Fruit fly (Drosophila melanogaster) whole organism, embryonic: ENCODE measurements around the gene CG46465.

Experiments
- Abd-B ChIP-seq: fragments of 200-800 bp; sonication (Bioruptor generic); optimal IDR thresholded peaks from 2 replicates; lab custom pipeline; 2018; ENCODE audit warnings: missing biosample characterization, mild to moderate bottlenecking, missing genetic modification characterization, moderate library complexity
- Adf1 ChIP-seq: fragments of 200-800 bp; sonication (Bioruptor generic); IDR thresholded peaks from 2 replicates; pipeline ENCODE4 v1.3.6; 2022; ENCODE audit warnings: missing biosample characterization, missing genetic modification characterization
- Aef1 ChIP-seq: fragments of 200-800 bp; sonication (Bioruptor generic); IDR thresholded peaks from 3 replicates; pipeline ENCODE4 v1.3.6; 2022; ENCODE audit warnings: missing biosample characterization, missing genetic modification characterization
- Antp ChIP-seq: fragments of 200-800 bp; sonication (Bioruptor generic); optimal IDR thresholded peaks from 3 replicates; lab custom pipeline; 2016; ENCODE audit warnings: missing biosample characterization, missing genetic modification characterization
- Asciz ChIP-seq: fragments of 200-800 bp; sonication (Bioruptor generic); optimal IDR thresholded peaks from 2 replicates; lab custom pipeline; 2017; ENCODE audit warnings: missing biosample characterization, mild to moderate bottlenecking, missing genetic modification characterization, missing genetic modification reagents
- Atf6 ChIP-seq: fragments of 200-800 bp; sonication (Bioruptor generic); IDR thresholded peaks from 2 replicates; pipeline ENCODE4 v1.3.6; 2022; ENCODE audit warnings: missing biosample characterization, missing genetic modification characterization
- BEAF-32 ChIP-seq: fragments of 200-800 bp; sonication (Bioruptor generic); optimal IDR thresholded peaks from 3 replicates; lab custom pipeline; 2017; ENCODE audit warnings: missing biosample characterization, missing genetic modification characterization, mild to moderate bottlenecking, moderate library complexity, missing genetic modification reagents
- CG11085 ChIP-seq: fragments of 200-800 bp; sonication (Bioruptor generic); IDR thresholded peaks from 2 replicates; pipeline ENCODE4 v1.3.6; 2022; ENCODE audit warnings: missing biosample characterization, missing genetic modification characterization
- CG14710 ChIP-seq: fragments of 200-800 bp; sonication (Bioruptor generic); optimal IDR thresholded peaks from 3 replicates; lab custom pipeline; 2019; ENCODE audit warnings: missing biosample characterization, mild to moderate bottlenecking, missing genetic modification characterization, moderate library complexity
- CG17328 ChIP-seq: fragments of 200-800 bp; sonication (Bioruptor generic); IDR thresholded peaks from 2 replicates; pipeline ENCODE4 v1.3.6; 2022; ENCODE audit warnings: missing biosample characterization, missing genetic modification characterization
- CG18262 ChIP-seq: fragments of 200-800 bp; optimal IDR thresholded peaks from 3 replicates; lab custom pipeline; 2019; ENCODE audit warnings: missing biosample characterization, mild to moderate bottlenecking, missing genetic modification characterization, moderate library complexity
- CG31224 ChIP-seq: fragments of 200-800 bp; sonication (Bioruptor generic); IDR thresholded peaks from 2 replicates; pipeline ENCODE4 v1.3.6; 2022; ENCODE audit warnings: missing biosample characterization, missing genetic modification characterization
- CG32772 ChIP-seq: fragments of 200-800 bp; sonication (Bioruptor generic); IDR thresholded peaks from 2 replicates; pipeline ENCODE4 v1.3.6; 2022; ENCODE audit warnings: missing biosample characterization, missing genetic modification characterization
- CG4360 ChIP-seq: fragments of 200-800 bp; sonication (Bioruptor generic); IDR thresholded peaks from 2 replicates; pipeline ENCODE4 v1.3.6; 2022; ENCODE audit warnings: missing biosample characterization, missing genetic modification characterization
- CG4424 ChIP-seq: fragments of 200-800 bp; sonication (Bioruptor generic); optimal IDR thresholded peaks from 3 replicates; lab custom pipeline; 2016; ENCODE audit warnings: missing biosample characterization, missing genetic modification characterization
- CG6254 ChIP-seq: fragments of 200-800 bp; sonication (Bioruptor generic); optimal IDR thresholded peaks from 3 replicates; lab custom pipeline; 2017; ENCODE audit warnings: mild to moderate bottlenecking, missing biosample characterization, missing genetic modification reagents, missing genetic modification characterization
- CG9797 ChIP-seq: fragments of 200-800 bp; sonication (Bioruptor generic); optimal IDR thresholded peaks from 3 replicates; lab custom pipeline; 2018; ENCODE audit warnings: missing biosample characterization, mild to moderate bottlenecking, missing genetic modification characterization
- CG9932 ChIP-seq: fragments of 200-800 bp; sonication (Bioruptor generic); IDR thresholded peaks from 2 replicates; pipeline ENCODE4 v1.3.6; 2022; ENCODE audit warnings: missing biosample characterization, missing genetic modification characterization
- Camta ChIP-seq: fragments of 200-800 bp; sonication (Bioruptor generic); optimal IDR thresholded peaks from 2 replicates; lab custom pipeline; 2016; ENCODE audit warnings: missing biosample characterization, missing genetic modification characterization
- D ChIP-seq, 2 experiments: fragments of 200-800 bp in 1 of 2; fragments of >200 bp in 1 of 2; sonication (Bioruptor generic) in 1 of 2; optimal IDR thresholded peaks; 2 replicates in 1 of 2; 3 replicates in 1 of 2; lab custom pipeline; 2017; ENCODE audit warnings: mild to moderate bottlenecking in 1 of 2, missing biosample characterization in 1 of 2, missing genetic modification characterization in 1 of 2, missing genetic modification reagents in 1 of 2
- Doc2 ChIP-seq: fragments of 200-800 bp; sonication (Bioruptor generic); IDR thresholded peaks from 2 replicates; pipeline ENCODE4 v1.3.6; 2022; ENCODE audit warnings: missing biosample characterization, missing genetic modification characterization
- H2.0 ChIP-seq: fragments of 200-800 bp; sonication (Bioruptor generic); IDR thresholded peaks from 2 replicates; pipeline ENCODE4 v1.3.6; 2022; ENCODE audit warnings: missing biosample characterization, missing genetic modification characterization
- Hey ChIP-seq: fragments of 200-800 bp; sonication (Bioruptor generic); optimal IDR thresholded peaks from 3 replicates; lab custom pipeline; 2018; ENCODE audit warnings: missing biosample characterization, mild to moderate bottlenecking, missing genetic modification characterization
- Hr39 ChIP-seq: fragments of >200 bp; optimal IDR thresholded peaks from 2 replicates; lab custom pipeline; 2017
- Mrtf ChIP-seq: fragments of 200-800 bp; sonication (Bioruptor generic); IDR thresholded peaks from 3 replicates; pipeline ENCODE4 v1.3.6; 2022; ENCODE audit warnings: missing biosample characterization, missing genetic modification characterization
- Optix ChIP-seq: fragments of 200-800 bp; sonication (Bioruptor generic); IDR thresholded peaks from 3 replicates; pipeline ENCODE4 v1.3.6; 2022; ENCODE audit warnings: missing biosample characterization, missing genetic modification characterization
- Sox102F ChIP-seq: fragments of 200-800 bp; sonication (Bioruptor generic); optimal IDR thresholded peaks from 2 replicates; lab custom pipeline; 2018; ENCODE audit warnings: missing biosample characterization, mild to moderate bottlenecking, missing genetic modification characterization, moderate library complexity
- Sry-δ ChIP-seq: fragments of 200-800 bp; sonication (Bioruptor generic); optimal IDR thresholded peaks from 2 replicates; lab custom pipeline; 2016; ENCODE audit warnings: missing biosample characterization, missing genetic modification characterization
- Taf1 ChIP-seq: fragments of 200-800 bp; sonication (Bioruptor generic); IDR thresholded peaks from 2 replicates; pipeline ENCODE4 v1.3.6; 2022; ENCODE audit warnings: missing biosample characterization, missing genetic modification characterization
- amos ChIP-seq: fragments of 200-800 bp; sonication (Bioruptor generic); IDR thresholded peaks from 2 replicates; pipeline ENCODE4 v1.3.6; 2022; ENCODE audit warnings: missing biosample characterization, missing genetic modification characterization; ENCODE audit not compliant: partially characterized antibody
- az2 ChIP-seq: fragments of 200-800 bp; sonication (Bioruptor generic); optimal IDR thresholded peaks from 3 replicates; lab custom pipeline; 2016; ENCODE audit warnings: missing biosample characterization, missing genetic modification characterization
- cad ChIP-seq: fragments of >200 bp; optimal IDR thresholded peaks from 2 replicates; lab custom pipeline; 2017; ENCODE audit warnings: missing biosample characterization, missing genetic modification characterization
- ftz-f1 ChIP-seq: fragments of 200-800 bp; sonication (Bioruptor generic); optimal IDR thresholded peaks from 2 replicates; lab custom pipeline; 2016; ENCODE audit warnings: missing biosample characterization, missing genetic modification characterization
- fu2 ChIP-seq: fragments of 200-800 bp; sonication (Bioruptor generic); optimal IDR thresholded peaks from 2 replicates; lab custom pipeline; 2016; ENCODE audit warnings: missing biosample characterization, missing genetic modification characterization
- ken ChIP-seq: fragments of 200-800 bp; sonication (Bioruptor generic); IDR thresholded peaks from 3 replicates; pipeline ENCODE4 v1.3.6; 2022; ENCODE audit warnings: missing biosample characterization, missing genetic modification characterization
- knrl ChIP-seq: fragments of 200-800 bp; sonication (Bioruptor generic); IDR thresholded peaks from 3 replicates; pipeline ENCODE4 v1.3.6; 2022; ENCODE audit warnings: missing biosample characterization, missing genetic modification characterization; ENCODE audit not compliant: partially characterized antibody
- nmo ChIP-seq: fragments of 200-800 bp; sonication (Bioruptor generic); optimal IDR thresholded peaks from 2 replicates; lab custom pipeline; 2018; ENCODE audit warnings: missing biosample characterization, mild to moderate bottlenecking, missing genetic modification characterization, moderate library complexity
- oc ChIP-seq: fragments of 200-800 bp; sonication (Bioruptor generic); optimal IDR thresholded peaks from 2 replicates; lab custom pipeline; 2018; ENCODE audit warnings: missing biosample characterization, mild to moderate bottlenecking, missing genetic modification characterization, moderate library complexity
- psq ChIP-seq: fragments of 200-800 bp; sonication (Bioruptor generic); optimal IDR thresholded peaks from 2 replicates; lab custom pipeline; 2017; ENCODE audit warnings: missing biosample characterization, missing genetic modification characterization
- ranshi ChIP-seq: fragments of 200-800 bp; sonication (Bioruptor generic); IDR thresholded peaks from 2 replicates; pipeline ENCODE4 v1.3.6; 2022; ENCODE audit warnings: missing biosample characterization, missing genetic modification characterization
- sd ChIP-seq: fragments of 200-800 bp; sonication (Bioruptor generic); optimal IDR thresholded peaks from 3 replicates; lab custom pipeline; 2018; ENCODE audit warnings: missing biosample characterization, mild to moderate bottlenecking, missing genetic modification characterization, moderate library complexity
- slp2 ChIP-seq: fragments of 200-800 bp; sonication (Bioruptor generic); optimal IDR thresholded peaks from 2 replicates; lab custom pipeline; 2016; ENCODE audit warnings: missing biosample characterization, missing genetic modification characterization
- stc ChIP-seq: fragments of 200-800 bp; sonication (Bioruptor generic); IDR thresholded peaks from 2 replicates; pipeline ENCODE4 v1.3.6; 2022; ENCODE audit warnings: missing biosample characterization, missing genetic modification characterization
- tx ChIP-seq: fragments of 200-800 bp; sonication (Bioruptor generic); optimal IDR thresholded peaks from 2 replicates; lab custom pipeline; 2016; ENCODE audit warnings: missing biosample characterization, missing genetic modification characterization
- unpg ChIP-seq: fragments of 200-800 bp; sonication (Bioruptor generic); optimal IDR thresholded peaks from 3 replicates; lab custom pipeline; 2018; ENCODE audit warnings: missing biosample characterization, mild to moderate bottlenecking, missing genetic modification characterization, moderate library complexity
- usp ChIP-seq: fragments of >200 bp; optimal IDR thresholded peaks from 2 replicates; lab custom pipeline; 2017; ENCODE audit warnings: missing biosample characterization, missing genetic modification characterization
- vfl ChIP-seq: fragments of 200-800 bp; sonication (Bioruptor generic); optimal IDR thresholded peaks from 2 replicates; lab custom pipeline; 2016; ENCODE audit warnings: missing biosample characterization, missing genetic modification characterization
- vnd ChIP-seq: fragments of 200-800 bp; sonication (Bioruptor generic); IDR thresholded peaks from 3 replicates; pipeline ENCODE4 v1.3.6; 2022; ENCODE audit warnings: missing biosample characterization, missing genetic modification characterization; ENCODE audit not compliant: partially characterized antibody
- zen2 ChIP-seq: fragments of 200-800 bp; sonication (Bioruptor generic); IDR thresholded peaks from 3 replicates; pipeline ENCODE4 v1.3.6; 2022; ENCODE audit warnings: missing biosample characterization, missing genetic modification characterization; ENCODE audit not compliant: partially characterized antibody
- zfh1 ChIP-seq: fragments of 200-800 bp; sonication (Bioruptor generic); IDR thresholded peaks from 3 replicates; pipeline ENCODE4 v1.3.6; 2022; ENCODE audit warnings: missing biosample characterization, missing genetic modification characterization

CG46465 gene

dm6 chr2L:18946636-18947514, 45.4 kb upstream of the CG46465 start (continued):
- TF ChIP-seq Sox102F (GFP tag; lab: Kevin White, UChicago) (peak; percentile 43), cad (GFP tag; lab: Kevin White, UChicago) (no peak), D (optimal IDR thresholded peaks at IDR 0.05; lab: Kevin White, UChicago) (no peak), D (GFP tag; optimal IDR thresholded peaks at IDR 0.05; lab: Kevin White, UChicago) (no peak), az2 (GFP tag; lab: Kevin White, UChicago) (no peak), sd (no peak), Adf1 (GFP tag; lab: Robert Waterston, UW) (no peak), ftz-f1 (GFP tag; lab: Kevin White, UChicago) (no peak), zfh1 (GFP tag; lab: Robert Waterston, UW) (0 out of 3 replicates have a peak, but pooled peaks have one; percentile 38), oc (no peak), Mrtf (GFP tag; lab: Robert Waterston, UW) (no peak), Doc2 (GFP tag; lab: Robert Waterston, UW) (no peak), slp2 (GFP tag; lab: Kevin White, UChicago) (no peak), CG18262 (peak; percentile 80), usp (no peak), Camta (no peak), BEAF-32 (GFP tag; lab: Kevin White, UChicago) (no peak), stc (GFP tag; lab: Robert Waterston, UW) (no peak), Antp (GFP tag; lab: Kevin White, UChicago) (no peak), zen2 (GFP tag; lab: Robert Waterston, UW) (no peak), tx (GFP tag; lab: Kevin White, UChicago) (no peak), vnd (GFP tag; lab: Robert Waterston, UW) (no peak), nmo (GFP tag; lab: Kevin White, UChicago) (peak; percentile 48), CG6254 (peak; percentile 14), Hey (no peak), unpg (GFP tag; lab: Kevin White, UChicago) (peak; percentile 44), amos (no peak), knrl (GFP tag; lab: Robert Waterston, UW) (no peak), Atf6 (GFP tag; lab: Robert Waterston, UW) (no peak), CG9932 (GFP tag; lab: Robert Waterston, UW) (no peak), Optix (GFP tag; lab: Robert Waterston, UW) (no peak), CG32772 (GFP tag; lab: Robert Waterston, UW) (no peak), vfl (GFP tag; lab: Kevin White, UChicago) (no peak), CG9797 (GFP tag; lab: Kevin White, UChicago) (no peak), Asciz (GFP tag; lab: Kevin White, UChicago) (no peak), Sry-δ (GFP tag; lab: Kevin White, UChicago) (no peak), CG4424 (GFP tag; lab: Kevin White, UChicago) (peak; percentile 35), Taf1 (GFP tag; lab: Robert Waterston, UW) (no peak), CG11085 (GFP tag; lab: Robert Waterston, UW) (no peak), CG14710 (tag; lab: Kevin White, UChicago) (peak; percentile 64), CG17328 (GFP tag; lab: Robert Waterston, UW) (no peak), Abd-B (no peak), ranshi (GFP tag; lab: Robert Waterston, UW) (no peak), psq (GFP tag; lab: Kevin White, UChicago) (no peak), CG31224 (GFP tag; lab: Robert Waterston, UW) (peak; percentile 93), fu2 (GFP tag; lab: Kevin White, UChicago) (no peak), H2.0 (GFP tag; lab: Robert Waterston, UW) (no peak), CG4360 (no peak), ken (GFP tag; lab: Robert Waterston, UW) (0 out of 3 replicates have a peak, but pooled peaks have one; percentile 33), Hr39 (no peak), Aef1 (GFP tag; lab: Robert Waterston, UW) (0 out of 3 replicates have a peak, but pooled peaks have one; percentile 12)
